Worm (Caenorhabditis elegans) whole organism, L2 larva: ENCODE results near the gene aco-1.

Experiments
- lin-39 ChIP-seq: fragments of 150-350 bp; optimal IDR thresholded peaks from 2 replicates; lab custom pipeline; 2014; ENCODE audit warnings: missing biosample characterization, missing genetic modification reagents, missing genetic modification characterization
- nhr-237 ChIP-seq: fragments of 150-350 bp; optimal IDR thresholded peaks from 2 replicates; lab custom pipeline; 2014; ENCODE audit warnings: missing biosample characterization, missing genetic modification characterization

DNA sequence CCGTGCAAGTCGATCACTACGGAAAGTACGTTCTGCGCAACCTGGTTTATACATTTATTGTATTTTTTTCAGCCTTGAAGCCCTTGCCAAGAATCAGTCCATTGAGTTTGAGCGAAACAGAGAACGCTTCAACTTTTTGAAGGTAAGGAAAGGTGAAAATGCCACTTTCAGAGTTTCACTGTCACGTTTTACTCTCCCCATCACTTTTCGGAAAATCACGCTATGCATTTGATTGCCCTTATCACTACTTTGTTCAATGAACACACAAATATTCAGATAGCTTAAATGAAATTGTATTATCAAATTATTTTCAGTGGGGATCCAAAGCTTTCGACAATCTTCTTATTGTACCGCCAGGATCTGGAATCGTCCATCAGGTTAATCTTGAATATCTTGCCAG lies 804 bp downstream of the aco-1 start:
- TF ChIP-seq lin-39 (tag; lab: Kevin White, UChicago): no peak
- TF ChIP-seq nhr-237 (tag; lab: Kevin White, UChicago): no peak
